Fruit fly (Drosophila melanogaster) whole organism, embryonic: ENCODE measurements around the gene Fgop2.

Experiments used
- Ada2b ChIP-seq: fragments of 200-800 bp; sonication (Bioruptor generic); IDR thresholded peaks from 2 replicates; pipeline ENCODE4 v1.3.6; 2022; ENCODE audit warnings: missing biosample characterization, missing genetic modification characterization
- Atf-2 ChIP-seq: fragments of 200-800 bp; sonication (Bioruptor generic); optimal IDR thresholded peaks from 2 replicates; lab custom pipeline; 2016; ENCODE audit warnings: missing biosample characterization, missing genetic modification characterization
- Atf3 ChIP-seq: fragments of 200-800 bp; sonication (Bioruptor generic); optimal IDR thresholded peaks from 3 replicates; lab custom pipeline; 2016; ENCODE audit warnings: missing biosample characterization, missing genetic modification characterization
- CG10321 ChIP-seq: fragments of 200-800 bp; sonication (Bioruptor generic); IDR thresholded peaks from 2 replicates; pipeline ENCODE4 v1.3.6; 2022; ENCODE audit warnings: missing biosample characterization, missing genetic modification characterization
- CG10959 ChIP-seq: fragments of 200-800 bp; sonication (Bioruptor generic); IDR thresholded peaks from 2 replicates; pipeline ENCODE4 v1.3.6; 2022; ENCODE audit warnings: missing biosample characterization, missing genetic modification characterization
- CG11093 ChIP-seq: fragments of 200-800 bp; sonication (Bioruptor generic); IDR thresholded peaks from 3 replicates; pipeline ENCODE4 v1.3.6; 2022; ENCODE audit warnings: missing biosample characterization, missing genetic modification characterization
- CG11247 ChIP-seq: fragments of 200-800 bp; sonication (Bioruptor generic); IDR thresholded peaks from 2 replicates; pipeline ENCODE4 v1.3.6; 2022; ENCODE audit warnings: missing biosample characterization, missing genetic modification characterization
- CG15011 ChIP-seq: fragments of 200-800 bp; sonication (Bioruptor generic); optimal IDR thresholded peaks from 3 replicates; lab custom pipeline; 2018; ENCODE audit warnings: missing biosample characterization, mild to moderate bottlenecking, missing genetic modification characterization
- CG1602 ChIP-seq: fragments of 200-800 bp; sonication (Bioruptor generic); optimal IDR thresholded peaks from 3 replicates; lab custom pipeline; 2016; ENCODE audit warnings: missing biosample characterization, missing genetic modification characterization
- CG17359 ChIP-seq: fragments of 200-800 bp; sonication (Bioruptor generic); optimal IDR thresholded peaks from 3 replicates; lab custom pipeline; 2018; ENCODE audit warnings: missing biosample characterization, mild to moderate bottlenecking, missing genetic modification characterization, moderate library complexity
- CG17361 ChIP-seq: fragments of 200-800 bp; sonication (Bioruptor generic); IDR thresholded peaks from 3 replicates; pipeline ENCODE4 v1.3.6; 2022; ENCODE audit warnings: missing biosample characterization, missing genetic modification characterization
- CG17612 ChIP-seq: fragments of 200-800 bp; sonication (Bioruptor generic); IDR thresholded peaks from 2 replicates; pipeline ENCODE4 v1.3.6; 2022; ENCODE audit warnings: missing biosample characterization, missing genetic modification characterization
- CG1792 ChIP-seq: fragments of 200-800 bp; sonication (Bioruptor generic); optimal IDR thresholded peaks from 2 replicates; lab custom pipeline; 2016; ENCODE audit warnings: missing biosample characterization, missing genetic modification characterization
- CG1832 ChIP-seq: fragments of 200-800 bp; sonication (Bioruptor generic); optimal IDR thresholded peaks from 2 replicates; lab custom pipeline; 2017; ENCODE audit warnings: missing biosample characterization, mild to moderate bottlenecking, missing genetic modification characterization, inconsistent platforms
- CG34224 ChIP-seq: fragments of 200-800 bp; sonication (Bioruptor generic); IDR thresholded peaks from 3 replicates; pipeline ENCODE4 v1.3.6; 2022; ENCODE audit warnings: missing biosample characterization, missing genetic modification characterization; ENCODE audit not compliant: partially characterized antibody
- CG34376 ChIP-seq: fragments of 200-800 bp; sonication (Bioruptor generic); optimal IDR thresholded peaks from 2 replicates; lab custom pipeline; 2018; ENCODE audit warnings: missing biosample characterization, mild to moderate bottlenecking, missing genetic modification characterization
- CG4707 ChIP-seq: fragments of 200-800 bp; sonication (Bioruptor generic); optimal IDR thresholded peaks from 2 replicates; lab custom pipeline; 2018; ENCODE audit warnings: missing biosample characterization, mild to moderate bottlenecking, missing genetic modification characterization, moderate library complexity
- CG4820 ChIP-seq: fragments of 200-800 bp; sonication (Bioruptor generic); optimal IDR thresholded peaks from 3 replicates; lab custom pipeline; 2016; ENCODE audit warnings: missing biosample characterization, missing genetic modification characterization
- CG5245 ChIP-seq: fragments of 200-800 bp; sonication (Bioruptor generic); optimal IDR thresholded peaks from 3 replicates; lab custom pipeline; 2016; ENCODE audit warnings: missing biosample characterization, missing genetic modification characterization
- CG7357 ChIP-seq: fragments of 200-800 bp; sonication (Bioruptor generic); IDR thresholded peaks from 3 replicates; pipeline ENCODE4 v1.3.6; 2022; ENCODE audit warnings: missing biosample characterization, missing genetic modification characterization
- CG7372 ChIP-seq: fragments of 200-800 bp; sonication (Bioruptor generic); IDR thresholded peaks from 2 replicates; pipeline ENCODE4 v1.3.6; 2022; ENCODE audit warnings: missing biosample characterization, missing genetic modification characterization
- CG8944 ChIP-seq: fragments of 200-800 bp; sonication (Bioruptor generic); optimal IDR thresholded peaks from 3 replicates; lab custom pipeline; 2016; ENCODE audit warnings: missing biosample characterization, missing genetic modification characterization
- CG9727 ChIP-seq: fragments of 200-800 bp; sonication (Bioruptor generic); optimal IDR thresholded peaks from 3 replicates; lab custom pipeline; 2017; ENCODE audit warnings: missing biosample characterization, mild to moderate bottlenecking, missing genetic modification characterization
- CTCF ChIP-seq: fragments of 200-800 bp; sonication (Bioruptor generic); optimal IDR thresholded peaks from 2 replicates; lab custom pipeline; 2017; ENCODE audit warnings: missing biosample characterization, mild to moderate bottlenecking, missing genetic modification characterization, moderate library complexity
- Camta ChIP-seq: fragments of 200-800 bp; sonication (Bioruptor generic); optimal IDR thresholded peaks from 2 replicates; lab custom pipeline; 2016; ENCODE audit warnings: missing biosample characterization, missing genetic modification characterization
- D19B ChIP-seq: fragments of 200-800 bp; sonication (Bioruptor generic); optimal IDR thresholded peaks from 2 replicates; lab custom pipeline; 2017; ENCODE audit warnings: missing biosample characterization, mild to moderate bottlenecking, missing genetic modification characterization
- Fer3 ChIP-seq: fragments of 200-800 bp; sonication (Bioruptor generic); optimal IDR thresholded peaks from 2 replicates; lab custom pipeline; 2018; ENCODE audit warnings: missing biosample characterization, mild to moderate bottlenecking, missing genetic modification characterization, moderate library complexity
- H2.0 ChIP-seq: fragments of 200-800 bp; sonication (Bioruptor generic); IDR thresholded peaks from 2 replicates; pipeline ENCODE4 v1.3.6; 2022; ENCODE audit warnings: missing biosample characterization, missing genetic modification characterization
- HmgZ ChIP-seq: fragments of 200-800 bp; sonication (Bioruptor generic); optimal IDR thresholded peaks from 2 replicates; lab custom pipeline; 2018; ENCODE audit warnings: missing biosample characterization, mild to moderate bottlenecking, missing genetic modification characterization
- Hr39 ChIP-seq: fragments of >200 bp; optimal IDR thresholded peaks from 2 replicates; lab custom pipeline; 2017
- Lim3 ChIP-seq: fragments of 200-800 bp; sonication (Bioruptor generic); IDR thresholded peaks from 2 replicates; pipeline ENCODE4 v1.3.6; 2022; ENCODE audit warnings: missing biosample characterization, missing genetic modification characterization
- Pdp1 ChIP-seq, 2 experiments: fragments of 200-800 bp; sonication (Bioruptor generic); optimal IDR thresholded peaks; 3 replicates each; lab custom pipeline; 2016; ENCODE audit warnings: missing biosample characterization in 2 of 2, missing genetic modification characterization in 2 of 2, mild to moderate bottlenecking in 1 of 2, moderate library complexity in 1 of 2
- Poxn ChIP-seq: fragments of 200-800 bp; sonication (Bioruptor generic); IDR thresholded peaks from 2 replicates; pipeline ENCODE4 v1.3.6; 2022; ENCODE audit warnings: missing biosample characterization, missing genetic modification characterization
- Ptx1 ChIP-seq: fragments of 200-800 bp; sonication (Bioruptor generic); IDR thresholded peaks from 2 replicates; pipeline ENCODE4 v1.3.6; 2022; ENCODE audit warnings: missing biosample characterization, missing genetic modification characterization
- Scr ChIP-seq: fragments of 200-800 bp; sonication (Bioruptor generic); IDR thresholded peaks from 2 replicates; pipeline ENCODE4 v1.3.6; 2022; ENCODE audit warnings: missing biosample characterization, missing genetic modification characterization; ENCODE audit not compliant: partially characterized antibody
- Sry-β ChIP-seq: fragments of 200-800 bp; sonication (Bioruptor generic); optimal IDR thresholded peaks from 2 replicates; lab custom pipeline; 2018; ENCODE audit warnings: missing biosample characterization, mild to moderate bottlenecking, missing genetic modification characterization, moderate library complexity
- ash1 ChIP-seq: fragments of 200-800 bp; sonication (Bioruptor generic); optimal IDR thresholded peaks from 2 replicates; lab custom pipeline; 2018; ENCODE audit warnings: missing biosample characterization, mild to moderate bottlenecking, missing genetic modification characterization
- bigmax ChIP-seq: fragments of 200-800 bp; sonication (Bioruptor generic); optimal IDR thresholded peaks from 2 replicates; lab custom pipeline; 2018; ENCODE audit warnings: missing biosample characterization, mild to moderate bottlenecking, missing genetic modification characterization
- chn ChIP-seq: fragments of 200-800 bp; sonication (Bioruptor generic); optimal IDR thresholded peaks from 2 replicates; lab custom pipeline; 2016; ENCODE audit warnings: missing biosample characterization, missing genetic modification characterization
- ci ChIP-seq: fragments of 200-800 bp; sonication (Bioruptor generic); IDR thresholded peaks from 3 replicates; pipeline ENCODE4 v1.3.6; 2022; ENCODE audit warnings: missing biosample characterization, missing genetic modification characterization
- hth ChIP-seq: fragments of >200 bp; optimal IDR thresholded peaks from 2 replicates; lab custom pipeline; 2017; ENCODE audit warnings: inconsistent platforms
- kah ChIP-seq: fragments of 200-800 bp; sonication (Bioruptor generic); optimal IDR thresholded peaks from 2 replicates; lab custom pipeline; 2018; ENCODE audit warnings: missing biosample characterization, mild to moderate bottlenecking, missing genetic modification characterization
- maf-S ChIP-seq: fragments of 200-800 bp; sonication (Bioruptor generic); optimal IDR thresholded peaks from 2 replicates; lab custom pipeline; 2016; ENCODE audit warnings: missing biosample characterization, missing genetic modification characterization
- prd ChIP-seq, 3 experiments: fragments of >200 bp in 2 of 3; fragments of 200-800 bp in 1 of 3; sonication (Bioruptor generic) in 1 of 3; optimal IDR thresholded peaks in 2 of 3; IDR thresholded peaks in 1 of 3; 2 replicates in 2 of 3; 3 replicates in 1 of 3; pipeline versions ENCODE4 v1.3.6 to Lab custom; 2017 to 2022; ENCODE audit warnings: missing biosample characterization in 1 of 3, missing genetic modification characterization in 1 of 3
- pzg ChIP-seq: fragments of 200-800 bp; sonication (Bioruptor generic); optimal IDR thresholded peaks from 3 replicates; lab custom pipeline; 2018; ENCODE audit warnings: missing biosample characterization, mild to moderate bottlenecking, missing genetic modification characterization, moderate library complexity
- salm ChIP-seq: fragments of 200-800 bp; sonication (Bioruptor generic); optimal IDR thresholded peaks from 2 replicates; lab custom pipeline; 2018; ENCODE audit warnings: missing biosample characterization, mild to moderate bottlenecking, missing genetic modification characterization
- sc ChIP-seq, 3 experiments: fragments of >200 bp in 2 of 3; fragments of 200-800 bp in 1 of 3; sonication (Bioruptor generic) in 1 of 3; optimal IDR thresholded peaks; 2 replicates in 2 of 3; 3 replicates in 1 of 3; lab custom pipeline; 2017; ENCODE audit warnings: mild to moderate bottlenecking in 1 of 3, missing biosample characterization in 1 of 3, missing genetic modification characterization in 1 of 3, missing genetic modification reagents in 1 of 3
- slbo ChIP-seq: fragments of 200-800 bp; sonication (Bioruptor generic); IDR thresholded peaks from 2 replicates; pipeline ENCODE4 v1.3.6; 2022; ENCODE audit warnings: missing biosample characterization, missing genetic modification characterization
- wdn ChIP-seq: fragments of 200-800 bp; sonication (Bioruptor generic); IDR thresholded peaks from 2 replicates; pipeline ENCODE4 v1.3.6; 2022; ENCODE audit warnings: missing biosample characterization, missing genetic modification characterization
- wek ChIP-seq: fragments of 200-800 bp; sonication (Bioruptor generic); optimal IDR thresholded peaks from 3 replicates; lab custom pipeline; 2018; ENCODE audit warnings: missing biosample characterization, mild to moderate bottlenecking, missing genetic modification characterization, moderate library complexity
- zen ChIP-seq: fragments of 200-800 bp; sonication (Bioruptor generic); optimal IDR thresholded peaks from 3 replicates; lab custom pipeline; 2018; ENCODE audit warnings: missing biosample characterization, mild to moderate bottlenecking, missing genetic modification characterization, moderate library complexity

Fgop2 gene

dm6 chr2L:6922091-6922753 lies 22.9 kb downstream of the Fgop2 start (continued):
- TF ChIP-seq CG10959 (GFP tag; lab: Robert Waterston, UW) (no peak), Fer3 (tag; lab: Kevin White, UChicago) (no peak), pzg (GFP tag; lab: Kevin White, UChicago) (no peak), zen (tag; lab: Kevin White, UChicago) (peak; percentile 70), wdn (GFP tag; lab: Robert Waterston, UW) (no peak; the same call in 1 of the 2 replicates), CTCF (no peak), bigmax (GFP tag; lab: Kevin White, UChicago) (no peak), D19B (GFP tag; lab: Kevin White, UChicago) (peak; percentile 16), CG17612 (no peak), salm (tag; lab: Kevin White, UChicago) (peak; percentile 36), HmgZ (tag; lab: Kevin White, UChicago) (peak; percentile 9), Ada2b (GFP tag; lab: Robert Waterston, UW) (no peak), sc (optimal IDR thresholded peaks at IDR 0.05; lab: Kevin White, UChicago) (no peak), sc (GFP tag; optimal IDR thresholded peaks at IDR 0.05; lab: Kevin White, UChicago) (peak; percentile 50), hth (no peak), Lim3 (no peak), slbo (GFP tag; lab: Robert Waterston, UW) (no peak), ci (no peak; the same call in 1 of the 3 replicates), CG8944 (GFP tag; lab: Kevin White, UChicago) (peak; percentile 63), CG17359 (peak; percentile 83), CG5245 (peak; percentile 55), Scr (GFP tag; lab: Robert Waterston, UW) (no peak), Ptx1 (GFP tag; lab: Robert Waterston, UW) (no peak), CG11247 (GFP tag; lab: Robert Waterston, UW) (no peak), Hr39 (lab: Kevin White, UChicago) (no peak), CG11093 (no peak), CG4707 (GFP tag; lab: Kevin White, UChicago) (no peak), H2.0 (no peak), wek (GFP tag; lab: Kevin White, UChicago) (peak; percentile 9), Atf-2 (GFP tag; lab: Kevin White, UChicago) (peak; percentile 64), maf-S (GFP tag; lab: Kevin White, UChicago) (peak; percentile 57), CG4820 (GFP tag; lab: Kevin White, UChicago) (peak; percentile 72), CG34376 (GFP tag; lab: Kevin White, UChicago) (no peak), Camta (peak; percentile 65), CG1602 (GFP tag; lab: Kevin White, UChicago) (peak; percentile 60), CG7357 (GFP tag; lab: Robert Waterston, UW) (no peak), Sry-β (no peak), CG7372 (peak; percentile 24; the same call in 1 of the 2 replicates), ash1 (no peak), CG9727 (GFP tag; lab: Kevin White, UChicago) (peak; percentile 71), CG10321 (no peak), CG1792 (GFP tag; lab: Kevin White, UChicago) (peak; percentile 57), CG1832 (GFP tag; lab: Kevin White, UChicago) (no peak), Poxn (GFP tag; lab: Robert Waterston, UW) (no peak), prd (optimal IDR thresholded peaks at IDR 0.05; lab: Kevin White, UChicago) (no peak), prd (GFP tag; IDR thresholded peaks at IDR 0.05; lab: Robert Waterston, UW) (no peak; the same call in 1 of the 3 replicates), Atf3 (GFP tag; lab: Kevin White, UChicago) (no peak), CG17361 (GFP tag; lab: Robert Waterston, UW) (0 out of 3 replicates have a peak, but pooled peaks have one; percentile 58), Pdp1 (GFP tag; optimal IDR thresholded peaks at IDR 0.05; lab: Kevin White, UChicago) (peak in 1 of 2 experiments; percentile 64), kah (GFP tag; lab: Kevin White, UChicago) (peak; percentile 1), CG34224 (GFP tag; lab: Robert Waterston, UW) (no peak), chn (GFP tag; lab: Kevin White, UChicago) (peak; percentile 42), CG15011 (GFP tag; lab: Kevin White, UChicago) (no peak)
